Fruit fly (Drosophila melanogaster) whole organism, embryonic: ENCODE measurements around the gene CG31957.
A peak's percentile ranks its signal among the peaks of the same experiment; 100 is the strongest.

Source experiments
- Bgb ChIP-seq: fragments of 200-800 bp; sonication (Bioruptor generic); IDR thresholded peaks from 2 replicates; pipeline ENCODE4 v1.3.6; 2022; ENCODE audit warnings: missing biosample characterization, missing genetic modification characterization; ENCODE audit not compliant: partially characterized antibody
- Blimp-1 ChIP-seq: fragments of 200-800 bp; sonication (Bioruptor generic); optimal IDR thresholded peaks from 3 replicates; lab custom pipeline; 2018; ENCODE audit warnings: missing biosample characterization, missing genetic modification characterization, mild to moderate bottlenecking, moderate library complexity, missing genetic modification reagents
- CG10431 ChIP-seq: fragments of 200-800 bp; sonication (Bioruptor generic); optimal IDR thresholded peaks from 3 replicates; lab custom pipeline; 2018; ENCODE audit warnings: missing biosample characterization, mild to moderate bottlenecking, missing genetic modification characterization
- CG11456 ChIP-seq: fragments of 200-800 bp; sonication (Bioruptor generic); IDR thresholded peaks from 3 replicates; pipeline ENCODE4 v1.3.6; 2022; ENCODE audit warnings: missing biosample characterization, missing genetic modification characterization
- CG1233 ChIP-seq: fragments of 200-800 bp; sonication (Bioruptor generic); optimal IDR thresholded peaks from 4 replicates; lab custom pipeline; 2018; ENCODE audit warnings: missing biosample characterization, mild to moderate bottlenecking, missing genetic modification characterization
- CG13296 ChIP-seq: fragments of 200-800 bp; sonication (Bioruptor generic); optimal IDR thresholded peaks from 3 replicates; lab custom pipeline; 2018; ENCODE audit warnings: missing biosample characterization, mild to moderate bottlenecking, missing genetic modification characterization
- CG13894 ChIP-seq: fragments of 200-800 bp; sonication (Bioruptor generic); optimal IDR thresholded peaks from 3 replicates; lab custom pipeline; 2018; ENCODE audit warnings: missing biosample characterization, mild to moderate bottlenecking, missing genetic modification characterization, moderate library complexity
- CG14050 ChIP-seq: fragments of 200-800 bp; sonication (Bioruptor generic); IDR thresholded peaks from 3 replicates; pipeline ENCODE4 v1.3.6; 2022; ENCODE audit warnings: missing biosample characterization, missing genetic modification characterization
- CG14441 ChIP-seq: fragments of 200-800 bp; sonication (Bioruptor generic); IDR thresholded peaks from 2 replicates; pipeline ENCODE4 v1.3.6; 2022; ENCODE audit warnings: missing biosample characterization, missing genetic modification characterization
- CG15479 ChIP-seq: fragments of 200-800 bp; sonication (Bioruptor generic); optimal IDR thresholded peaks from 3 replicates; lab custom pipeline; 2019; ENCODE audit warnings: missing biosample characterization, mild to moderate bottlenecking, missing genetic modification characterization, moderate library complexity
- CG1602 ChIP-seq: fragments of 200-800 bp; sonication (Bioruptor generic); optimal IDR thresholded peaks from 3 replicates; lab custom pipeline; 2016; ENCODE audit warnings: missing biosample characterization, missing genetic modification characterization
- CG16779 ChIP-seq: fragments of 200-800 bp; sonication (Bioruptor generic); IDR thresholded peaks from 2 replicates; pipeline ENCODE4 v1.3.6; 2022; ENCODE audit warnings: missing biosample characterization, missing genetic modification characterization
- CG16815 ChIP-seq: fragments of 200-800 bp; sonication (Bioruptor generic); optimal IDR thresholded peaks from 3 replicates; lab custom pipeline; 2017; ENCODE audit warnings: missing biosample characterization, mild to moderate bottlenecking, missing genetic modification characterization
- CG18011 ChIP-seq: fragments of 200-800 bp; sonication (Bioruptor generic); optimal IDR thresholded peaks from 2 replicates; lab custom pipeline; 2017; ENCODE audit warnings: missing biosample characterization, missing genetic modification characterization, mild to moderate bottlenecking, moderate library complexity, missing genotype
- CG18764 ChIP-seq: fragments of 200-800 bp; sonication (Bioruptor generic); optimal IDR thresholded peaks from 3 replicates; lab custom pipeline; 2016; ENCODE audit warnings: missing biosample characterization, missing genetic modification characterization
- CG33557 ChIP-seq: fragments of 200-800 bp; sonication (Bioruptor generic); optimal IDR thresholded peaks from 2 replicates; lab custom pipeline; 2019; ENCODE audit warnings: missing biosample characterization, mild to moderate bottlenecking, missing genetic modification characterization, moderate library complexity
- CG3726 ChIP-seq: fragments of 200-800 bp; sonication (Bioruptor generic); IDR thresholded peaks from 3 replicates; pipeline ENCODE4, ENCODE4 v1.3.6; 2022; ENCODE audit warnings: missing biosample characterization, missing genetic modification characterization
- CG4854 ChIP-seq: fragments of 200-800 bp; sonication (Bioruptor generic); optimal IDR thresholded peaks from 2 replicates; lab custom pipeline; 2016; ENCODE audit warnings: missing biosample characterization, missing genetic modification characterization, inconsistent platforms
- CG6683 ChIP-seq: fragments of 200-800 bp; sonication (Bioruptor generic); optimal IDR thresholded peaks from 2 replicates; lab custom pipeline; 2017; ENCODE audit warnings: missing biosample characterization, mild to moderate bottlenecking, missing genetic modification characterization, missing genetic modification reagents
- CG6689 ChIP-seq: fragments of 200-800 bp; sonication (Bioruptor generic); IDR thresholded peaks from 2 replicates; pipeline ENCODE4 v1.3.6; 2022; ENCODE audit warnings: missing biosample characterization, missing genetic modification characterization
- CG6791 ChIP-seq: fragments of 200-800 bp; sonication (Bioruptor generic); IDR thresholded peaks from 3 replicates; pipeline ENCODE4 v1.3.6; 2022; ENCODE audit warnings: missing biosample characterization, missing genetic modification characterization; ENCODE audit not compliant: partially characterized antibody
- CG7745 ChIP-seq: fragments of 200-800 bp; sonication (Bioruptor generic); optimal IDR thresholded peaks from 2 replicates; lab custom pipeline; 2018; ENCODE audit warnings: missing biosample characterization, mild to moderate bottlenecking, missing genetic modification characterization, moderate library complexity
- CG8359 ChIP-seq: fragments of 200-800 bp; sonication (Bioruptor generic); optimal IDR thresholded peaks from 2 replicates; lab custom pipeline; 2017; ENCODE audit warnings: missing biosample characterization, mild to moderate bottlenecking, missing genetic modification characterization, borderline replicate concordance
- CG8765 ChIP-seq: fragments of 200-800 bp; sonication (Bioruptor generic); IDR thresholded peaks from 2 replicates; pipeline ENCODE4 v1.3.6; 2022; ENCODE audit warnings: missing biosample characterization, missing genetic modification characterization
- CG9609 ChIP-seq: fragments of 200-800 bp; sonication (Bioruptor generic); optimal IDR thresholded peaks from 3 replicates; lab custom pipeline; 2016; ENCODE audit warnings: missing biosample characterization, missing genetic modification characterization
- Chrac-16 ChIP-seq: fragments of 200-800 bp; sonication (Bioruptor generic); optimal IDR thresholded peaks from 3 replicates; lab custom pipeline; 2016; ENCODE audit warnings: missing biosample characterization, missing genetic modification characterization
- ERR ChIP-seq: fragments of 200-800 bp; sonication (Bioruptor generic); optimal IDR thresholded peaks from 2 replicates; lab custom pipeline; 2016; ENCODE audit warnings: missing biosample characterization, missing genetic modification characterization
- Ets97D ChIP-seq: fragments of 200-800 bp; sonication (Bioruptor generic); optimal IDR thresholded peaks from 3 replicates; lab custom pipeline; 2016; ENCODE audit warnings: missing biosample characterization, missing genetic modification characterization
- Fer1 ChIP-seq: fragments of 200-800 bp; sonication (Bioruptor generic); optimal IDR thresholded peaks from 2 replicates; lab custom pipeline; 2017; ENCODE audit warnings: missing biosample characterization, mild to moderate bottlenecking, missing genetic modification characterization
- Lhr ChIP-seq: fragments of 200-800 bp; sonication (Bioruptor generic); optimal IDR thresholded peaks from 3 replicates; lab custom pipeline; 2017; ENCODE audit warnings: mild to moderate bottlenecking, missing biosample characterization, missing genetic modification reagents, missing genetic modification characterization
- Spps ChIP-seq: fragments of 200-800 bp; sonication (Bioruptor generic); optimal IDR thresholded peaks from 2 replicates; lab custom pipeline; 2018; ENCODE audit warnings: missing biosample characterization, mild to moderate bottlenecking, missing genetic modification characterization
- YL-1 ChIP-seq: fragments of 200-800 bp; sonication (Bioruptor generic); optimal IDR thresholded peaks from 3 replicates; lab custom pipeline; 2017; ENCODE audit warnings: missing biosample characterization, mild to moderate bottlenecking, missing genetic modification characterization
- ash1 ChIP-seq: fragments of 200-800 bp; sonication (Bioruptor generic); optimal IDR thresholded peaks from 2 replicates; lab custom pipeline; 2018; ENCODE audit warnings: missing biosample characterization, mild to moderate bottlenecking, missing genetic modification characterization
- az2 ChIP-seq: fragments of 200-800 bp; sonication (Bioruptor generic); optimal IDR thresholded peaks from 3 replicates; lab custom pipeline; 2016; ENCODE audit warnings: missing biosample characterization, missing genetic modification characterization
- bcd ChIP-seq: fragments of 200-800 bp; sonication (Bioruptor generic); optimal IDR thresholded peaks from 2 replicates; lab custom pipeline; 2017; ENCODE audit warnings: missing biosample characterization, mild to moderate bottlenecking, missing genetic modification characterization
- chn ChIP-seq: fragments of 200-800 bp; sonication (Bioruptor generic); optimal IDR thresholded peaks from 2 replicates; lab custom pipeline; 2016; ENCODE audit warnings: missing biosample characterization, missing genetic modification characterization
- crp ChIP-seq, 2 experiments: fragments of 200-800 bp; sonication (Bioruptor generic); optimal IDR thresholded peaks; 2 replicates in 1 of 2; 3 replicates in 1 of 2; lab custom pipeline; 2017; ENCODE audit warnings: missing biosample characterization in 2 of 2, missing genetic modification characterization in 2 of 2, mild to moderate bottlenecking in 1 of 2, moderate library complexity in 1 of 2
- dmrt11E ChIP-seq: fragments of 200-800 bp; sonication (Bioruptor generic); optimal IDR thresholded peaks from 3 replicates; lab custom pipeline; 2018; ENCODE audit warnings: missing biosample characterization, mild to moderate bottlenecking, missing genetic modification characterization, moderate library complexity
- emc ChIP-seq: fragments of 200-800 bp; sonication (Bioruptor generic); optimal IDR thresholded peaks from 2 replicates; lab custom pipeline; 2016; ENCODE audit warnings: missing biosample characterization, missing genetic modification characterization
- fru ChIP-seq: fragments of >200 bp; optimal IDR thresholded peaks from 2 replicates; lab custom pipeline; 2017
- gt ChIP-seq: fragments of 200-800 bp; sonication (Bioruptor generic); IDR thresholded peaks from 2 replicates; pipeline ENCODE4 v1.3.6; 2022; ENCODE audit warnings: missing biosample characterization, missing genetic modification characterization
- her ChIP-seq: fragments of 200-800 bp; sonication (Bioruptor generic); optimal IDR thresholded peaks from 2 replicates; lab custom pipeline; 2016; ENCODE audit warnings: missing biosample characterization, missing genetic modification characterization
- hkb ChIP-seq, 2 experiments: fragments of 200-800 bp in 1 of 2; fragments of >200 bp in 1 of 2; sonication (Bioruptor generic) in 1 of 2; IDR thresholded peaks in 1 of 2; optimal IDR thresholded peaks in 1 of 2; 2 replicates each; pipeline versions ENCODE4 v1.3.6 to Lab custom; 2017 to 2022; ENCODE audit warnings: missing biosample characterization in 1 of 2, missing genetic modification characterization in 1 of 2
- inv ChIP-seq: fragments of 200-800 bp; sonication (Bioruptor generic); IDR thresholded peaks from 2 replicates; pipeline ENCODE4 v1.3.6; 2022; ENCODE audit warnings: missing biosample characterization, missing genetic modification characterization; ENCODE audit not compliant: partially characterized antibody
- mirr ChIP-seq: fragments of 200-800 bp; sonication (Bioruptor generic); optimal IDR thresholded peaks from 3 replicates; lab custom pipeline; 2018; ENCODE audit warnings: missing biosample characterization, mild to moderate bottlenecking, missing genetic modification characterization
- nerfin-1 ChIP-seq: fragments of 200-800 bp; sonication (Bioruptor generic); optimal IDR thresholded peaks from 3 replicates; lab custom pipeline; 2019; ENCODE audit warnings: missing biosample characterization, mild to moderate bottlenecking, missing genetic modification characterization, moderate library complexity
- oc ChIP-seq: fragments of 200-800 bp; sonication (Bioruptor generic); optimal IDR thresholded peaks from 2 replicates; lab custom pipeline; 2018; ENCODE audit warnings: missing biosample characterization, mild to moderate bottlenecking, missing genetic modification characterization, moderate library complexity
- sr ChIP-seq: fragments of 200-800 bp; sonication (Bioruptor generic); IDR thresholded peaks from 3 replicates; pipeline ENCODE4 v1.3.6; 2022; ENCODE audit warnings: missing biosample characterization, missing genetic modification characterization
- ssp ChIP-seq: fragments of 200-800 bp; sonication (Bioruptor generic); IDR thresholded peaks from 2 replicates; pipeline ENCODE4 v1.3.6; 2022; ENCODE audit warnings: missing biosample characterization, missing genetic modification characterization
- vfl ChIP-seq: fragments of 200-800 bp; sonication (Bioruptor generic); optimal IDR thresholded peaks from 2 replicates; lab custom pipeline; 2016; ENCODE audit warnings: missing biosample characterization, missing genetic modification characterization
- wek ChIP-seq: fragments of 200-800 bp; sonication (Bioruptor generic); optimal IDR thresholded peaks from 3 replicates; lab custom pipeline; 2018; ENCODE audit warnings: missing biosample characterization, mild to moderate bottlenecking, missing genetic modification characterization, moderate library complexity

Gene CG31957

dm6 chr2L:3880048-3880447 lies 7.8 kb upstream of the CG31957 start (continued):
- TF ChIP-seq emc (GFP tag; lab: Kevin White, UChicago) (no peak), CG13296 (no peak), CG33557 (no peak), Ets97D (GFP tag; lab: Kevin White, UChicago) (no peak), CG10431 (no peak), hkb (optimal IDR thresholded peaks at IDR 0.05; lab: Kevin White, UChicago) (no peak), hkb (GFP tag; IDR thresholded peaks at IDR 0.05; lab: Robert Waterston, UW) (no peak), CG1233 (GFP tag; lab: Kevin White, UChicago) (no peak), CG7745 (tag; lab: Kevin White, UChicago) (no peak), bcd (GFP tag; lab: Kevin White, UChicago) (peak; percentile 23), CG6791 (GFP tag; lab: Robert Waterston, UW) (no peak), chn (GFP tag; lab: Kevin White, UChicago) (no peak), CG11456 (GFP tag; lab: Robert Waterston, UW) (no peak), Spps (tag; lab: Kevin White, UChicago) (no peak), CG18764 (no peak), CG6689 (GFP tag; lab: Robert Waterston, UW) (no peak), Blimp-1 (GFP tag; lab: Kevin White, UChicago) (peak; percentile 27), Lhr (GFP tag; lab: Kevin White, UChicago) (no peak), CG4854 (GFP tag; lab: Kevin White, UChicago) (no peak), oc (tag; lab: Kevin White, UChicago) (no peak), CG8765 (GFP tag; lab: Robert Waterston, UW) (no peak), YL-1 (GFP tag; lab: Kevin White, UChicago) (no peak), nerfin-1 (tag; lab: Kevin White, UChicago) (no peak), gt (GFP tag; lab: Robert Waterston, UW) (no peak), fru (lab: Kevin White, UChicago) (no peak), CG6683 (GFP tag; lab: Kevin White, UChicago) (no peak), Fer1 (peak; percentile 53), CG13894 (no peak), her (GFP tag; lab: Kevin White, UChicago) (no peak), CG3726 (no peak), vfl (no peak), CG16815 (no peak), inv (no peak), dmrt11E (tag; lab: Kevin White, UChicago) (no peak), CG14441 (GFP tag; lab: Robert Waterston, UW) (no peak), wek (GFP tag; lab: Kevin White, UChicago) (no peak), CG18011 (GFP tag; lab: Kevin White, UChicago) (no peak), CG14050 (GFP tag; lab: Robert Waterston, UW) (no peak), Bgb (GFP tag; lab: Robert Waterston, UW) (no peak), crp (GFP tag; optimal IDR thresholded peaks at IDR 0.05; lab: Kevin White, UChicago) (no peak), mirr (GFP tag; lab: Kevin White, UChicago) (peak; percentile 27), sr (GFP tag; lab: Robert Waterston, UW) (no peak), Chrac-16 (GFP tag; lab: Kevin White, UChicago) (no peak), ash1 (GFP tag; lab: Kevin White, UChicago) (no peak), CG8359 (GFP tag; lab: Kevin White, UChicago) (no peak), ERR (GFP tag; lab: Kevin White, UChicago) (no peak), CG16779 (GFP tag; lab: Robert Waterston, UW) (no peak), CG1602 (GFP tag; lab: Kevin White, UChicago) (no peak), CG9609 (GFP tag; lab: Kevin White, UChicago) (no peak), ssp (no peak), CG15479 (GFP tag; lab: Kevin White, UChicago) (no peak), az2 (GFP tag; lab: Kevin White, UChicago) (no peak)
